Worm (Caenorhabditis elegans) whole organism, young adult: ENCODE results near the gene gpa-5.

ENCODE experiments used
- C06A6.2 ChIP-seq: fragments of 200-800 bp; sonication (Bioruptor generic); conservative IDR thresholded peaks from 2 replicates; pipeline ENCODE4 v1.3.6; 2022; ENCODE audit warnings: missing genetic modification characterization, missing compliant biosample characterization
- K12H6.12 ChIP-seq: fragments of 200-800 bp; sonication (Bioruptor generic); optimal IDR thresholded peaks from 2 replicates; lab custom pipeline; 2018; ENCODE audit warnings: mild to moderate bottlenecking, missing genetic modification characterization, missing compliant biosample characterization
- ZK185.1 ChIP-seq: sonication (generic microtip); optimal IDR thresholded peaks from 2 replicates; lab custom pipeline; 2016; ENCODE audit warnings: mild to moderate bottlenecking, missing genetic modification characterization, missing compliant biosample characterization; ENCODE audit not compliant: poor library complexity, severe bottlenecking
- athp-1 ChIP-seq: sonication (generic microtip); optimal IDR thresholded peaks from 2 replicates; lab custom pipeline; 2017; ENCODE audit warnings: mild to moderate bottlenecking, missing genetic modification characterization, missing compliant biosample characterization
- bed-2 ChIP-seq: fragments of 200-800 bp; sonication (Bioruptor generic); IDR thresholded peaks from 2 replicates; pipeline ENCODE4 v1.3.6; 2022; ENCODE audit warnings: missing genetic modification reagents, missing genetic modification characterization, missing compliant biosample characterization
- cebp-1 ChIP-seq, 2 experiments: fragments of 200-800 bp in 1 of 2; sonication (Bioruptor generic) in 1 of 2; sonication (generic microtip) in 1 of 2; IDR thresholded peaks in 1 of 2; optimal IDR thresholded peaks in 1 of 2; 2 replicates each; pipeline versions ENCODE4 v1.3.6 to Lab custom; 2017 to 2022; ENCODE audit warnings: missing compliant biosample characterization in 2 of 2, missing genetic modification characterization in 2 of 2, mild to moderate bottlenecking in 1 of 2, missing genetic modification reagents in 1 of 2, moderate library complexity in 1 of 2
- cebp-2 ChIP-seq: fragments of 200-800 bp; sonication (Bioruptor generic); IDR thresholded peaks from 2 replicates; pipeline ENCODE4 v1.3.6; 2022; ENCODE audit warnings: missing genetic modification characterization, missing compliant biosample characterization
- ceh-100 ChIP-seq: fragments of 200-800 bp; sonication (Bioruptor generic); IDR thresholded peaks from 2 replicates; pipeline ENCODE4 v1.3.6; 2022; ENCODE audit warnings: missing genetic modification reagents, missing genetic modification characterization, missing compliant biosample characterization
- ceh-27 ChIP-seq: fragments of 200-800 bp; sonication (Bioruptor generic); optimal IDR thresholded peaks from 2 replicates; lab custom pipeline; 2018; ENCODE audit warnings: mild to moderate bottlenecking, missing genetic modification characterization, moderate library complexity, missing compliant biosample characterization
- ceh-40 ChIP-seq: fragments of 200-800 bp; sonication (Bioruptor generic); IDR thresholded peaks from 2 replicates; pipeline ENCODE4 v1.3.6; 2022; ENCODE audit warnings: missing genetic modification characterization, missing compliant biosample characterization
- chd-7 ChIP-seq: sonication (generic microtip); optimal IDR thresholded peaks from 2 replicates; lab custom pipeline; 2016; ENCODE audit warnings: mild to moderate bottlenecking, missing genetic modification characterization, moderate library complexity, missing compliant biosample characterization
- die-1 ChIP-seq: sonication (generic microtip); optimal IDR thresholded peaks from 2 replicates; lab custom pipeline; 2016; ENCODE audit warnings: missing genotype, mild to moderate bottlenecking, missing genetic modification characterization, missing compliant biosample characterization
- dox-1 ChIP-seq: fragments of 200-800 bp; sonication (Bioruptor generic); IDR thresholded peaks from 2 replicates; pipeline ENCODE4 v1.3.6; 2022; ENCODE audit warnings: missing genetic modification reagents, missing genetic modification characterization, missing compliant biosample characterization
- egl-18 ChIP-seq: fragments of 200-800 bp; sonication (Bioruptor generic); IDR thresholded peaks from 2 replicates; pipeline ENCODE4 v1.3.6; 2022; ENCODE audit warnings: missing genetic modification reagents, missing genetic modification characterization, missing compliant biosample characterization
- egl-44 ChIP-seq: fragments of 200-800 bp; sonication (Bioruptor generic); IDR thresholded peaks from 2 replicates; pipeline ENCODE4 v1.3.6; 2022; ENCODE audit warnings: missing genetic modification reagents, missing genetic modification characterization, missing compliant biosample characterization
- egrh-3 ChIP-seq: fragments of 200-800 bp; sonication (Bioruptor generic); IDR thresholded peaks from 2 replicates; pipeline ENCODE4 v1.3.6; 2022; ENCODE audit warnings: missing genetic modification reagents, missing genetic modification characterization, missing compliant biosample characterization
- gei-17 ChIP-seq: fragments of 200-800 bp; sonication (Bioruptor generic); optimal IDR thresholded peaks from 2 replicates; lab custom pipeline; 2018; ENCODE audit warnings: mild to moderate bottlenecking, missing genetic modification characterization, missing compliant biosample characterization
- hlh-12 ChIP-seq: sonication (generic microtip); optimal IDR thresholded peaks from 2 replicates; lab custom pipeline; 2016; ENCODE audit warnings: missing genetic modification characterization, missing compliant biosample characterization
- hmg-1.2 ChIP-seq: fragments of 200-800 bp; sonication (Bioruptor generic); IDR thresholded peaks from 2 replicates; pipeline ENCODE4 v1.3.6; 2022; ENCODE audit warnings: missing genetic modification reagents, missing genetic modification characterization, missing compliant biosample characterization
- hmg-20 ChIP-seq: fragments of 200-800 bp; sonication (Bioruptor generic); IDR thresholded peaks from 2 replicates; pipeline ENCODE4 v1.3.6; 2022; ENCODE audit warnings: missing genetic modification reagents, missing genetic modification characterization, missing compliant biosample characterization
- lag-1 ChIP-seq: fragments of 200-800 bp; sonication (Bioruptor generic); IDR thresholded peaks from 2 replicates; pipeline ENCODE4 v1.3.6; 2022; ENCODE audit warnings: missing genetic modification reagents, missing genetic modification characterization, missing compliant biosample characterization
- let-607 ChIP-seq, 2 experiments: fragments of 200-800 bp in 1 of 2; sonication (Bioruptor generic) in 1 of 2; sonication (generic microtip) in 1 of 2; optimal IDR thresholded peaks; 2 replicates each; lab custom pipeline; 2016 to 2018; ENCODE audit warnings: mild to moderate bottlenecking in 2 of 2, missing compliant biosample characterization in 2 of 2, missing genetic modification characterization in 2 of 2, moderate library complexity in 2 of 2, missing genotype in 1 of 2
- madf-10 ChIP-seq: sonication (generic microtip); optimal IDR thresholded peaks from 2 replicates; lab custom pipeline; 2016; ENCODE audit warnings: mild to moderate bottlenecking, missing genetic modification characterization, missing compliant biosample characterization
- mxl-1 ChIP-seq: sonication (generic microtip); optimal IDR thresholded peaks from 2 replicates; lab custom pipeline; 2016; ENCODE audit warnings: missing genetic modification characterization, missing compliant biosample characterization
- nfya-1 ChIP-seq: sonication (generic microtip); optimal IDR thresholded peaks from 2 replicates; lab custom pipeline; 2017; ENCODE audit warnings: antibody characterized with exemption, missing compliant biosample characterization, missing genetic modification characterization, borderline replicate concordance; ENCODE audit not compliant: insufficient read depth
- nhr-90 ChIP-seq: sonication (generic microtip); optimal IDR thresholded peaks from 2 replicates; lab custom pipeline; 2016; ENCODE audit warnings: missing genotype, mild to moderate bottlenecking, missing genetic modification characterization, missing compliant biosample characterization
- pha-4 ChIP-seq: fragments of 150-350 bp; sonication (generic microtip); optimal IDR thresholded peaks from 2 replicates; lab custom pipeline; 2014; ENCODE audit warnings: missing biosample characterization, missing genetic modification reagents, missing genetic modification characterization
- rcor-1 ChIP-seq: fragments of 200-800 bp; sonication (Bioruptor generic); IDR thresholded peaks from 2 replicates; pipeline ENCODE4 v1.3.6; 2022; ENCODE audit warnings: missing genetic modification reagents, missing genetic modification characterization, missing compliant biosample characterization
- snpc-1.1 ChIP-seq: sonication (generic microtip); optimal IDR thresholded peaks from 2 replicates; lab custom pipeline; 2017; ENCODE audit warnings: missing genetic modification characterization, mild to moderate bottlenecking, missing compliant biosample characterization, antibody characterized with exemption, moderate library complexity, missing genotype, missing genetic modification reagents; ENCODE audit not compliant: insufficient read depth
- sptf-2 ChIP-seq: fragments of 200-800 bp; sonication (Bioruptor generic); optimal IDR thresholded peaks from 2 replicates; lab custom pipeline; 2018; ENCODE audit warnings: mild to moderate bottlenecking, missing genetic modification characterization, missing compliant biosample characterization
- unc-62 ChIP-seq: fragments of 150-350 bp; optimal IDR thresholded peaks from 2 replicates; lab custom pipeline; 2014; ENCODE audit warnings: missing biosample characterization, missing genetic modification reagents, missing genetic modification characterization
- zfh-2 ChIP-seq: fragments of 200-800 bp; sonication (Bioruptor generic); conservative IDR thresholded peaks from 2 replicates; pipeline ENCODE4 v1.3.6; 2022; ENCODE audit warnings: missing genetic modification reagents, missing genetic modification characterization, missing compliant biosample characterization

Gene gpa-5

ce11 chrX:2144875-2145274 lies 24.0 kb upstream of the gpa-5 start:
- TF ChIP-seq egrh-3 (peak; percentile 75; the same call in 1 of the 2 replicates), egl-44 (no peak), K12H6.12 (tag; lab: Kevin White, UChicago) (no peak), C06A6.2 (GFP tag; lab: Robert Waterston, UW) (no peak), zfh-2 (GFP tag; lab: Robert Waterston, UW) (peak; percentile 88)
- TF ChIP-seq, all 124 proteins: peak for 2

DNA sequence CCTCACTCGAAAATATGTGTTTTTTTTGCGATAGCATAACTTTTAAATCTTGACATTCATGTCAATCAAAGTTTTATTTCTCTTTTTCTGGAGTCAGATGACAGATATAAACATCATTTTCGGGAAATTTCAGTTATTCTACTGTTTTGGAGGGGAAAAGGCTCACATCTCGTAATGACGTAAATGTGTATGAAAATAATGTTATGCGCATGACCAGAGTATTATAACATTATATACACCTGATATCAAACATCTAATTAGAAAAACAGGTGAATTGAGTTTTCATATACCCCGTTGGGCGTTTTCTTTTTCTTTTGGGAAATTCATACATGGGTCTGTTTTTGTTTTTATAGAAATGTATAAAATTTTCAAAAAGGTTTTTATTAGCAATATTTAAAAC lies 23.4 kb upstream of the gpa-5 start:
- TF ChIP-seq ceh-27 (GFP tag; lab: Kevin White, UChicago) (no peak), hmg-20 (GFP tag; lab: Robert Waterston, UW) (no peak), athp-1 (tag; lab: Kevin White, UChicago) (no peak), egrh-3 (no peak), madf-10 (no peak), snpc-1.1 (no peak), dox-1 (GFP tag; lab: Robert Waterston, UW) (no peak)

- TF ChIP-seq egl-18 (GFP tag; lab: Robert Waterston, UW) = 0 out of 2 replicates have a peak, but pooled peaks have one; percentile 19
- no peak for TF ChIP-seq bed-2 (GFP tag; lab: Robert Waterston, UW)
These were observed 19.7 kb upstream of the gpa-5 start for ce11 chrX:2140610-2141009.

DNA sequence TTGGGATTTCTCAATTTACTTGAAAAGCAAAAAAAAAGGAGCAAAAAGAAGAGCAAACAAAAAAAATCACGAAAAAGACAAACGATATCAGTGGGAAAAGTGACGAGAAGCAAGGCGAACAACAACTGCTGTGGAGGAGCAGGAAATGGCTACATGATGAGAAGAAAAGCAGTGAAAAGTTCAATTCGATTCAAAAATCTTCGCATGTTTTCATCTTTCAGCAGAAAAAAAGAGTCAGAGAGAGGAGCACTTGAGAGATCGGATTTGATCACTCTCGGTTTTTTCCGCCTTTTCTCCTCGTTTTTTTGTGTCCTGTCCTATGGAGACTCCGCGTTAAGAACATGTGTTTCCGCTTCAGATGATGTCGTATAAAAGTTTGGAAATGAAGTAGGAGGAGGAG lies 18.1 kb upstream of the gpa-5 start:
- no peak for TF ChIP-seq cebp-2
- TF ChIP-seq ZK185.1 (tag; lab: Kevin White, UChicago) = no peak
- no peak for TF ChIP-seq unc-62 (GFP tag; lab: Kevin White, UChicago)
- no peak for TF ChIP-seq rcor-1
- TF ChIP-seq lag-1 (GFP tag; lab: Robert Waterston, UW) = no peak
- no peak for TF ChIP-seq die-1 (tag; lab: Kevin White, UChicago)
- TF ChIP-seq let-607 (tag; optimal IDR thresholded peaks at IDR 0.05; lab: Kevin White, UChicago) = no peak
- no peak for TF ChIP-seq gei-17 (GFP tag; lab: Kevin White, UChicago)
- TF ChIP-seq ceh-40 = no peak
- TF ChIP-seq chd-7 = no peak
- TF ChIP-seq, all 124 proteins: peak for 0

ce11 chrX:2136937-2137336 lies 16.1 kb upstream of the gpa-5 start:
- no peak for TF ChIP-seq cebp-1 (GFP tag; IDR thresholded peaks at IDR 0.05; lab: Robert Waterston, UW)
- no peak for TF ChIP-seq cebp-1 (tag; optimal IDR thresholded peaks at IDR 0.05; lab: Kevin White, UChicago)
- TF ChIP-seq nhr-90 (tag; lab: Kevin White, UChicago) = no peak
- no peak for TF ChIP-seq ceh-100
- TF ChIP-seq snpc-1.1 = no peak
- no peak for TF ChIP-seq pha-4 (tag; lab: Kevin White, UChicago)
- TF ChIP-seq hlh-12 (tag; lab: Kevin White, UChicago) = no peak
- TF ChIP-seq rcor-1 = no peak

- TF ChIP-seq let-607 (tag; optimal IDR thresholded peaks at IDR 0.05; lab: Kevin White, UChicago) = no peak
- TF ChIP-seq bed-2 (GFP tag; lab: Robert Waterston, UW) = no peak
- no peak for TF ChIP-seq hmg-1.2 (GFP tag; lab: Robert Waterston, UW)
- TF ChIP-seq mxl-1 (tag; lab: Kevin White, UChicago) = no peak
- no peak for TF ChIP-seq sptf-2 (GFP tag; lab: Kevin White, UChicago)
- TF ChIP-seq K12H6.12 (tag; lab: Kevin White, UChicago) = no peak
- no peak for TF ChIP-seq nfya-1 (tag; lab: Kevin White, UChicago)
These were observed 10.8 kb upstream of the gpa-5 start, which contains the start of gene F53B1.9 for ce11 chrX:2131650-2132049. Gene F53B1.9 (minus strand): TSS chrX:2131844.
